Worm (Caenorhabditis elegans) whole organism, L4 larva: ENCODE results near the gene C29E4.11.

Experiments
- lin-13 ChIP-seq: fragments of 150-350 bp; optimal IDR thresholded peaks from 2 replicates; lab custom pipeline; 2014; ENCODE audit warnings: missing biosample characterization, missing genetic modification reagents, missing genetic modification characterization
- php-3 ChIP-seq: fragments of 200-800 bp; sonication (Bioruptor generic); IDR thresholded peaks from 2 replicates; pipeline ENCODE4 v1.3.6; 2022; ENCODE audit warnings: missing genetic modification reagents, missing genetic modification characterization, missing compliant biosample characterization

- TF ChIP-seq php-3 (GFP tag; lab: Robert Waterston, UW) (no peak), lin-13 (no peak)
These were observed 16.5 kb downstream of the C29E4.11 start, which contains the start of gene kle-2 for ce11 chrIII:7941417-7941816.
